Worm (Caenorhabditis elegans) whole organism, late embryonic: ENCODE measurements around the gene bath-41.
A peak's percentile ranks its signal among the peaks of the same experiment; 100 is the strongest.

Source experiments
- C08G9.2 ChIP-seq: sonication (generic microtip); optimal IDR thresholded peaks from 2 replicates; lab custom pipeline; 2016; ENCODE audit warnings: mild to moderate bottlenecking, missing genetic modification characterization, moderate library complexity, missing compliant biosample characterization
- C38D4.7 ChIP-seq: fragments of 200-800 bp; sonication (Bioruptor generic); optimal IDR thresholded peaks from 2 replicates; lab custom pipeline; 2018; ENCODE audit warnings: mild to moderate bottlenecking, missing genetic modification characterization, moderate library complexity, missing compliant biosample characterization
- K02D7.2 ChIP-seq: sonication (generic microtip); optimal IDR thresholded peaks from 2 replicates; lab custom pipeline; 2017; ENCODE audit warnings: mild to moderate bottlenecking, missing genetic modification characterization, missing compliant biosample characterization
- T23F11.4 ChIP-seq: fragments of 200-800 bp; sonication (Bioruptor generic); optimal IDR thresholded peaks from 2 replicates; lab custom pipeline; 2018; ENCODE audit warnings: mild to moderate bottlenecking, missing genetic modification characterization, missing compliant biosample characterization
- ahr-1 ChIP-seq: sonication (generic microtip); optimal IDR thresholded peaks from 2 replicates; lab custom pipeline; 2016; ENCODE audit warnings: missing genetic modification characterization, missing compliant biosample characterization
- ama-1 ChIP-seq: fragments of 150-350 bp; optimal IDR thresholded peaks from 2 replicates; lab custom pipeline; 2014
- ceh-14 ChIP-seq: sonication (generic microtip); optimal IDR thresholded peaks from 2 replicates; lab custom pipeline; 2016; ENCODE audit warnings: missing genotype, missing genetic modification characterization, missing compliant biosample characterization
- ceh-18 ChIP-seq: sonication (generic microtip); optimal IDR thresholded peaks from 2 replicates; lab custom pipeline; 2016; ENCODE audit warnings: missing genetic modification characterization, missing compliant biosample characterization
- ceh-19 ChIP-seq: fragments of 200-800 bp; sonication (Bioruptor generic); optimal IDR thresholded peaks from 2 replicates; lab custom pipeline; 2018; ENCODE audit warnings: mild to moderate bottlenecking, missing genetic modification characterization, missing compliant biosample characterization
- ceh-22 ChIP-seq: sonication (generic microtip); optimal IDR thresholded peaks from 2 replicates; lab custom pipeline; 2017; ENCODE audit warnings: missing biosample characterization, missing genetic modification characterization
- ceh-24 ChIP-seq: sonication (generic microtip); optimal IDR thresholded peaks from 2 replicates; lab custom pipeline; 2016; ENCODE audit warnings: mild to moderate bottlenecking, missing genetic modification characterization, missing compliant biosample characterization
- ceh-30 ChIP-seq: fragments of 150-350 bp; optimal IDR thresholded peaks from 2 replicates; lab custom pipeline; 2014; ENCODE audit warnings: missing biosample characterization, missing genetic modification characterization
- ceh-31 ChIP-seq: sonication (generic microtip); optimal IDR thresholded peaks from 2 replicates; lab custom pipeline; 2016; ENCODE audit warnings: missing genetic modification characterization, missing compliant biosample characterization
- ceh-45 ChIP-seq: fragments of 200-800 bp; sonication (Bioruptor generic); IDR thresholded peaks from 2 replicates; pipeline ENCODE4 v1.3.6; 2022; ENCODE audit warnings: missing genetic modification reagents, missing genetic modification characterization, missing compliant biosample characterization
- ceh-48 ChIP-seq: sonication (generic microtip); optimal IDR thresholded peaks from 2 replicates; lab custom pipeline; 2016; ENCODE audit warnings: missing genetic modification characterization, inconsistent platforms, missing compliant biosample characterization
- che-1 ChIP-seq: sonication (generic microtip); optimal IDR thresholded peaks from 2 replicates; lab custom pipeline; 2016; ENCODE audit warnings: mild to moderate bottlenecking, missing genetic modification characterization, missing compliant biosample characterization
- dmd-4 ChIP-seq: sonication (generic microtip); optimal IDR thresholded peaks from 2 replicates; lab custom pipeline; 2016; ENCODE audit warnings: borderline replicate concordance, missing genetic modification characterization, missing compliant biosample characterization
- dve-1 ChIP-seq: sonication (generic microtip); optimal IDR thresholded peaks from 2 replicates; lab custom pipeline; 2017; ENCODE audit warnings: antibody characterized with exemption, mild to moderate bottlenecking, missing genetic modification characterization, missing compliant biosample characterization
- elt-2 ChIP-seq: sonication (generic microtip); optimal IDR thresholded peaks from 2 replicates; lab custom pipeline; 2016; ENCODE audit warnings: missing genetic modification reagents, missing genetic modification characterization, missing compliant biosample characterization
- elt-4 ChIP-seq: sonication (generic microtip); optimal IDR thresholded peaks from 2 replicates; lab custom pipeline; 2016; ENCODE audit warnings: missing genetic modification characterization, missing compliant biosample characterization
- ets-4 ChIP-seq: sonication (generic microtip); optimal IDR thresholded peaks from 2 replicates; lab custom pipeline; 2016; ENCODE audit warnings: missing genetic modification characterization, missing compliant biosample characterization
- eyg-1 ChIP-seq: sonication (generic microtip); optimal IDR thresholded peaks from 2 replicates; lab custom pipeline; 2016; ENCODE audit warnings: missing genotype, missing genetic modification characterization, missing compliant biosample characterization
- gmeb-2 ChIP-seq: sonication (generic microtip); optimal IDR thresholded peaks from 2 replicates; lab custom pipeline; 2016; ENCODE audit warnings: missing genetic modification characterization, inconsistent platforms, missing compliant biosample characterization
- hlh-13 ChIP-seq: fragments of 200-800 bp; sonication (Bioruptor generic); optimal IDR thresholded peaks from 2 replicates; lab custom pipeline; 2018; ENCODE audit warnings: mild to moderate bottlenecking, missing genetic modification characterization, missing compliant biosample characterization
- hlh-30 ChIP-seq: sonication (generic microtip); optimal IDR thresholded peaks from 2 replicates; lab custom pipeline; 2017; ENCODE audit warnings: antibody characterized with exemption, missing genetic modification characterization, missing compliant biosample characterization; ENCODE audit not compliant: insufficient read depth
- hlh-6 ChIP-seq: sonication (generic microtip); optimal IDR thresholded peaks from 2 replicates; lab custom pipeline; 2016; ENCODE audit warnings: missing genotype, missing genetic modification characterization, missing compliant biosample characterization
- lim-6 ChIP-seq: sonication (generic microtip); optimal IDR thresholded peaks from 2 replicates; lab custom pipeline; 2016; ENCODE audit warnings: missing genetic modification characterization, missing compliant biosample characterization
- lin-11 ChIP-seq: fragments of 200-800 bp; sonication (Bioruptor generic); optimal IDR thresholded peaks from 2 replicates; lab custom pipeline; 2018; ENCODE audit warnings: mild to moderate bottlenecking, missing genetic modification characterization, missing compliant biosample characterization
- mec-3 ChIP-seq: sonication (generic microtip); optimal IDR thresholded peaks from 2 replicates; lab custom pipeline; 2016; ENCODE audit warnings: borderline replicate concordance, missing genetic modification characterization, missing compliant biosample characterization
- nfya-1 ChIP-seq: sonication (generic microtip); optimal IDR thresholded peaks from 2 replicates; lab custom pipeline; 2017; ENCODE audit warnings: missing genetic modification characterization, mild to moderate bottlenecking, missing compliant biosample characterization, antibody characterized with exemption, moderate library complexity
- nhr-11 ChIP-seq: fragments of 150-350 bp; optimal IDR thresholded peaks from 2 replicates; lab custom pipeline; 2014; ENCODE audit warnings: missing biosample characterization, missing genetic modification characterization
- npax-4 ChIP-seq: sonication (generic microtip); optimal IDR thresholded peaks from 2 replicates; lab custom pipeline; 2016; ENCODE audit warnings: missing genetic modification characterization, missing compliant biosample characterization
- odd-2 ChIP-seq: sonication (generic microtip); optimal IDR thresholded peaks from 2 replicates; lab custom pipeline; 2017; ENCODE audit warnings: antibody characterized with exemption, mild to moderate bottlenecking, missing genetic modification characterization, missing compliant biosample characterization
- pax-1 ChIP-seq: fragments of 150-350 bp; optimal IDR thresholded peaks from 2 replicates; lab custom pipeline; 2014; ENCODE audit warnings: missing biosample characterization, missing genetic modification characterization
- pha-2 ChIP-seq: sonication (generic microtip); optimal IDR thresholded peaks from 2 replicates; lab custom pipeline; 2017; ENCODE audit warnings: mild to moderate bottlenecking, missing genetic modification characterization, missing compliant biosample characterization
- pha-4 ChIP-seq: fragments of 150-350 bp; optimal IDR thresholded peaks from 2 replicates; lab custom pipeline; 2018; ENCODE audit warnings: missing biosample characterization, missing genetic modification reagents, missing genetic modification characterization
- pqm-1 ChIP-seq: sonication (generic microtip); optimal IDR thresholded peaks from 2 replicates; lab custom pipeline; 2016; ENCODE audit warnings: missing genetic modification characterization, missing compliant biosample characterization
- ref-2 ChIP-seq: sonication (generic microtip); optimal IDR thresholded peaks from 2 replicates; lab custom pipeline; 2016; ENCODE audit warnings: missing genetic modification characterization, missing compliant biosample characterization
- rnt-1 ChIP-seq: sonication (generic microtip); optimal IDR thresholded peaks from 2 replicates; lab custom pipeline; 2016; ENCODE audit warnings: missing genetic modification characterization, missing compliant biosample characterization
- sdc-2 ChIP-seq: sonication (generic microtip); optimal IDR thresholded peaks from 2 replicates; lab custom pipeline; 2016; ENCODE audit warnings: missing genotype, missing genetic modification characterization, missing compliant biosample characterization
- sox-2 ChIP-seq: fragments of 200-800 bp; sonication (Bioruptor generic); IDR thresholded peaks from 2 replicates; pipeline ENCODE4 v1.3.6; 2022; ENCODE audit warnings: missing genetic modification reagents, missing genetic modification characterization, missing compliant biosample characterization
- sox-4 ChIP-seq: sonication (generic microtip); optimal IDR thresholded peaks from 2 replicates; lab custom pipeline; 2017; ENCODE audit warnings: mild to moderate bottlenecking, missing genetic modification characterization, inconsistent platforms, missing compliant biosample characterization
- tbx-2 ChIP-seq: sonication (generic microtip); optimal IDR thresholded peaks from 2 replicates; lab custom pipeline; 2016; ENCODE audit warnings: missing genetic modification characterization, missing compliant biosample characterization
- ttx-3 ChIP-seq: sonication (generic microtip); optimal IDR thresholded peaks from 2 replicates; lab custom pipeline; 2016; ENCODE audit warnings: missing genetic modification reagents, missing genetic modification characterization, missing compliant biosample characterization
- unc-3 ChIP-seq, 2 experiments: fragments of 200-800 bp in 1 of 2; sonication (Bioruptor generic) in 1 of 2; sonication (generic microtip) in 1 of 2; conservative IDR thresholded peaks in 1 of 2; optimal IDR thresholded peaks in 1 of 2; 2 replicates each; pipeline versions ENCODE4 v1.3.6 to Lab custom; 2016 to 2022; ENCODE audit warnings: missing compliant biosample characterization in 2 of 2, missing genetic modification characterization in 2 of 2, missing genetic modification reagents in 1 of 2
- unc-42 ChIP-seq: sonication (generic microtip); optimal IDR thresholded peaks from 2 replicates; lab custom pipeline; 2016; ENCODE audit warnings: missing genotype, missing genetic modification characterization, missing compliant biosample characterization
- unc-55 ChIP-seq: sonication (generic microtip); optimal IDR thresholded peaks from 2 replicates; lab custom pipeline; 2017; ENCODE audit warnings: missing biosample characterization, missing genetic modification reagents, missing genetic modification characterization

The bath-41 gene

ce11 chrIII:6718270-6718669, 3.8 kb downstream of the bath-41 start, which contains the start of gene F37A4.3:
F37A4.3 (plus strand) TSS chrIII:6718570.
- TF ChIP-seq hlh-30 (tag; lab: Kevin White, UChicago) (no peak), ceh-24 (no peak), T23F11.4 (GFP tag; lab: Kevin White, UChicago) (no peak), ceh-45 (no peak), elt-4 (tag; lab: Kevin White, UChicago) (no peak), nhr-11 (tag; lab: Kevin White, UChicago) (no peak), ceh-48 (tag; lab: Kevin White, UChicago) (no peak), mec-3 (tag; lab: Kevin White, UChicago) (no peak), rnt-1 (tag; lab: Kevin White, UChicago) (no peak), ceh-30 (tag; lab: Kevin White, UChicago) (no peak), pqm-1 (no peak), ahr-1 (no peak), C38D4.7 (no peak), ceh-14 (tag; lab: Kevin White, UChicago) (no peak), ceh-18 (tag; lab: Kevin White, UChicago) (no peak)

- TF ChIP-seq T23F11.4 (GFP tag; lab: Kevin White, UChicago): no peak
- TF ChIP-seq ttx-3 (tag; lab: Kevin White, UChicago): no peak
- TF ChIP-seq ama-1 (lab: Kevin White, UChicago): no peak
- TF ChIP-seq C08G9.2 (tag; lab: Kevin White, UChicago): no peak
- TF ChIP-seq gmeb-2 (tag; lab: Kevin White, UChicago): no peak
- TF ChIP-seq pha-4: no peak
- TF ChIP-seq rnt-1 (tag; lab: Kevin White, UChicago): no peak
- TF ChIP-seq sox-4 (tag; lab: Kevin White, UChicago): no peak
- no peak for TF ChIP-seq ceh-14 (tag; lab: Kevin White, UChicago)
- no peak for TF ChIP-seq che-1
- no peak for TF ChIP-seq pax-1 (tag; lab: Kevin White, UChicago)
- TF ChIP-seq K02D7.2: no peak
- no peak for TF ChIP-seq ahr-1
- TF ChIP-seq dmd-4 (tag; lab: Kevin White, UChicago): no peak
- no peak for TF ChIP-seq ets-4 (tag; lab: Kevin White, UChicago)
- TF ChIP-seq ceh-22: no peak
- no peak for TF ChIP-seq lim-6 (tag; lab: Kevin White, UChicago)
- TF ChIP-seq nfya-1 (tag; lab: Kevin White, UChicago): no peak
These were observed 8.8 kb downstream of the bath-41 start, which contains the start of gene F37A4.4 for ce11 chrIII:6713266-6713665. F37A4.4 (plus strand) TSS chrIII:6713566.

- no peak for TF ChIP-seq unc-55 (GFP tag; lab: Kevin White, UChicago)
- TF ChIP-seq sox-2: no peak
- TF ChIP-seq sdc-2 (tag; lab: Kevin White, UChicago): no peak
- no peak for TF ChIP-seq ceh-19
- TF ChIP-seq ama-1 (lab: Kevin White, UChicago): no peak
- no peak for TF ChIP-seq nhr-11 (tag; lab: Kevin White, UChicago)
- TF ChIP-seq dve-1: no peak
- no peak for TF ChIP-seq dmd-4 (tag; lab: Kevin White, UChicago)
- TF ChIP-seq hlh-13 (GFP tag; lab: Kevin White, UChicago): no peak
- no peak for TF ChIP-seq ttx-3 (tag; lab: Kevin White, UChicago)
- TF ChIP-seq npax-4 (tag; lab: Kevin White, UChicago): no peak
- no peak for TF ChIP-seq pha-2 (tag; lab: Kevin White, UChicago)
These were observed 10.5 kb downstream of the bath-41 start, which contains the start of gene F37A4.5 for ce11 chrIII:6711590-6711989. F37A4.5 (plus strand) TSS chrIII:6711890.

- TF ChIP-seq ref-2 (tag; lab: Kevin White, UChicago): peak; percentile 55
- TF ChIP-seq eyg-1 (tag; lab: Kevin White, UChicago): no peak
- TF ChIP-seq nfya-1 (tag; lab: Kevin White, UChicago): peak; percentile 10
- TF ChIP-seq tbx-2 (tag; lab: Kevin White, UChicago): peak; percentile 8
- TF ChIP-seq unc-3 (GFP tag; conservative IDR thresholded peaks at IDR 0.05; lab: Robert Waterston, UW): no peak
- no peak for TF ChIP-seq unc-3 (tag; optimal IDR thresholded peaks at IDR 0.05; lab: Kevin White, UChicago)
- no peak for TF ChIP-seq unc-42 (tag; lab: Kevin White, UChicago)
- TF ChIP-seq ceh-31 (tag; lab: Kevin White, UChicago): peak; percentile 29
- no peak for TF ChIP-seq pax-1 (tag; lab: Kevin White, UChicago)
- no peak for TF ChIP-seq ama-1 (lab: Kevin White, UChicago)
- no peak for TF ChIP-seq ets-4 (tag; lab: Kevin White, UChicago)
- TF ChIP-seq hlh-6: no peak
- no peak for TF ChIP-seq lin-11 (tag; lab: Kevin White, UChicago)
- TF ChIP-seq odd-2 (tag; lab: Kevin White, UChicago): no peak
- TF ChIP-seq ceh-18 (tag; lab: Kevin White, UChicago): no peak
- no peak for TF ChIP-seq elt-2 (tag; lab: Kevin White, UChicago)
These were observed 12.1 kb downstream of the bath-41 start, which contains the start of gene isw-1 for ce11 chrIII:6709983-6710382. isw-1 (minus strand) TSS chrIII:6710100.
